Fruit fly (Drosophila melanogaster): ENCODE results near the gene CG15580.

CG15580 gene

DNA sequence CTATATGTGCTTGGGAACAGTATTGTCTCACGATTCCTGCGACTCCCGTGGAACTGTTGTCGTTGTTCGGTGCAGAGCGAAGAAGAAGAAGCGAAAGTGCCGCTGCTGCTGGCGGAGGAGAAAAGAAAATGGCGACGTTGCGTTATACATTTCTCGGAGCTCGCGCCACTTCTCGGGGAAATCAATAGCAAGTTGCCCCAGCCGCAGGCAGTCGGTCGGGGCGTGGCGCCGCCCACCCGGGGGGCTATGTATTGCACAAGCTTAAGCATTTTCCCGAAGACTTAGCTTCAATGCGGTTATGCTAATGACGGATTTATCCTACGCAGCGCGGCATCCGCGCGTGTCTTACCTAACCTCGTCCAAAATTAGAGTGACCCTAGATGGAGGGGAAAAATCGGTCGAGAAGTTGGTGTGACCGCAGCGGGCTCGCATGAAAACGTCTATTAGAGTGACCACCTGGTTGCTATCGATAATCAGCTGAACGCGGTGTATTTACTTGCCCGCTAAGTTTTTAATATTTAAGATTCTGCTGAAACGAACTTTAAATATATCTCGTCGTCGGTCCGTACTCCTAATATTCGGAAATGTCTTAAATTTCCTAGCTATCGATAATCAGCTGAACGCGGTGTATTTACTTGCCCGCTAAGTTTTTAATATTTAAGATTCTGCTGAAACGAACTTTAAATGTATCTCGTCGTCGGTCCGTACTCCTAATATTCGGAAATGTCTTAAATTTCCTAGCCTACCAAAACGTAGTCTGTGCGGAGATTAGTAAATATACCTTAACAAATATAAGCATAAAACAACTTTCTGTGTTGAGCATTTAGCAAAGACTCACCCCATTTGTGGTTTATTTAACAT, 48.9 kb downstream of the CG15580 start, which contains the start of gene Rm62 (continued):
- TF ChIP-seq CG3995 (GFP tag; optimal IDR thresholded peaks at IDR 0.05) (no peak), croc (GFP tag; conservative IDR thresholded peaks at IDR 0.05) (no peak), CG5245 (GFP tag; optimal IDR thresholded peaks at IDR 0.05) (no peak), sqz (GFP tag; optimal IDR thresholded peaks at IDR 0.05) (no peak), CG17612 (GFP tag; IDR thresholded peaks at IDR 0.05) (no peak), Rx (GFP tag; IDR thresholded peaks at IDR 0.05) (no peak), Spps (tag; optimal IDR thresholded peaks at IDR 0.05) (no peak), jumu (GFP tag; optimal IDR thresholded peaks at IDR 0.05) (no peak), Fer2 (tag; optimal IDR thresholded peaks at IDR 0.05) (no peak), sna (GFP tag; IDR thresholded peaks at IDR 0.05; ENCODE audit: partially characterized antibody) (peak; percentile 60), CG9215 (GFP tag; IDR thresholded peaks at IDR 0.05) (no peak), shn (GFP tag; optimal IDR thresholded peaks at IDR 0.05) (no peak), twi (tag; optimal IDR thresholded peaks at IDR 0.05) (no peak), Bdp1 (GFP tag; optimal IDR thresholded peaks at IDR 0.05) (no peak), CG31365 (tag; optimal IDR thresholded peaks at IDR 0.05) (no peak), CG10321 (GFP tag; IDR thresholded peaks at IDR 0.05) (no peak), pzg (GFP tag; optimal IDR thresholded peaks at IDR 0.05) (peak; percentile 76), corto (GFP tag; optimal IDR thresholded peaks at IDR 0.05) (no peak), kni (GFP tag; optimal IDR thresholded peaks at IDR 0.05) (peak; percentile 12), zfh1 (GFP tag; IDR thresholded peaks at IDR 0.05) (peak; percentile 28; the same call in 1 of the 3 replicates)

DNA sequence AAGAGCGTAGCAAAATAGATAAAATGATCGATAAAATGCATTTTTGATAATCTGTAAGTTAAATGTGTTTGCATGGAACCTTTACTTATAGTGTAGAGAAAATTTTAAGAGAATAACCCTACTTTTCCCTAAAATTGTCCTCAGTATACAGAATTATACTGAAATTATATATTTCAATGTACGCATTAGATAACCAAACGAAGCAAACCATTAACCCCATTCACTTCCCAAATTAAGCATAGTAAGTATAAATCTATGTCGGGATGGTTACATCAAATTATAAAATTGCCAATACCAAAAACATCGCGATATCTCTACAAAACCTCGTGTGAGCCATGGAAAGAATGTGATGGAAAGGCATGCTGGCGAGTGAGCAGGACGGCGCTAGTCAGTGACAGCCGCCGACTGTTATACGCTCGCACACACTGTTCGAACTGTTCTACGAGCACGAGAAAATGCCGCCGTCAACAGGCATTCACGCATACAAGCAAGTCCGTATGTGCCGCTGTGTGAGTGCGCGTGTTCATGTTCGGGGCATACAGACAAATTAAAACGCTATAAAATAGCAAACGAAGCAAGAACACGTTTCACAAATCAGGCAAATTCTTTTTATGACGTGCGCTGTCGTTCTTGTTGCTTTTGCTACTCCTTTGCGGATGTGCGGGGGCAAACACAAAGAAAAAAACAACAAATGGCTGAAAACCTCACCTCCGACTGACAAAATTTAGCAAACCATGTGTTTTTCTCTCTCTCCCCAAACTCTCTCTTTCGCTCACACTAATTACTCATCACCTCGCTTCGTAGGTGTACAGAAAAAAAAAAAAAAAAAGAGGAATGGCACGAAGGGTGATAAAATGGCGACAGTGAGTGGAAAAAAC, 50.0 kb downstream of the CG15580 start:
- TF ChIP-seq D19A (tag; optimal IDR thresholded peaks at IDR 0.05) (no peak), CG18619 (GFP tag; optimal IDR thresholded peaks at IDR 0.05) (no peak), zen (tag; optimal IDR thresholded peaks at IDR 0.05) (peak; percentile 40), Nf-YB (GFP tag; optimal IDR thresholded peaks at IDR 0.05) (peak; percentile 1), MBD-R2 (GFP tag; IDR thresholded peaks at IDR 0.05) (peak; percentile 27; the same call in 1 of the 2 replicates), Max (GFP tag; optimal IDR thresholded peaks at IDR 0.05) (peak; percentile 80), ken (GFP tag; IDR thresholded peaks at IDR 0.05) (peak; percentile 38; the same call in 1 of the 3 replicates), Bteb2 (GFP tag; optimal IDR thresholded peaks at IDR 0.05) (peak; percentile 36), CG34376 (GFP tag; optimal IDR thresholded peaks at IDR 0.05) (peak; percentile 35), Mad (GFP tag; optimal IDR thresholded peaks at IDR 0.05) (no peak), B-H1 (GFP tag; IDR thresholded peaks at IDR 0.05) (no peak), dm (GFP tag; optimal IDR thresholded peaks at IDR 0.05) (peak; percentile 95), HmgD (GFP tag; optimal IDR thresholded peaks at IDR 0.05) (peak; percentile 55), abd-A (tag; optimal IDR thresholded peaks at IDR 0.05) (peak; percentile 97), CG10321 (GFP tag; IDR thresholded peaks at IDR 0.05) (peak; percentile 94), CG8765 (GFP tag; IDR thresholded peaks at IDR 0.05) (no peak), cwo (GFP tag; optimal IDR thresholded peaks at IDR 0.05) (peak; percentile 81), CG1792 (GFP tag; optimal IDR thresholded peaks at IDR 0.05) (no peak), Dad (GFP tag; optimal IDR thresholded peaks at IDR 0.05) (no peak), CG2199 (GFP tag; IDR thresholded peaks at IDR 0.05) (0 out of 3 replicates have a peak, but pooled peaks have one; percentile 58), CG13775 (GFP tag; optimal IDR thresholded peaks at IDR 0.05) (no peak), Hsf (GFP tag; optimal IDR thresholded peaks at IDR 0.05) (peak; percentile 8), sug (tag; optimal IDR thresholded peaks at IDR 0.05) (peak; percentile 50), B-H2 (GFP tag; optimal IDR thresholded peaks at IDR 0.05) (peak; percentile 47), zfh2 (GFP tag; optimal IDR thresholded peaks at IDR 0.05) (no peak), Fer2 (tag; optimal IDR thresholded peaks at IDR 0.05) (no peak), ftz-f1 (GFP tag; optimal IDR thresholded peaks at IDR 0.05) (peak; percentile 0), CG10543 (GFP tag; optimal IDR thresholded peaks at IDR 0.05) (peak; percentile 83), CG5180 (GFP tag; optimal IDR thresholded peaks at IDR 0.05) (peak; percentile 88)

Data from whole organism, embryonic.